Fruit fly (Drosophila melanogaster) Kc167 (cell line): Measurements from ENCODE around the gene LIMK1.

Experiments
- Myc ChIP-seq: fragments of >200 bp; optimal IDR thresholded peaks from 2 replicates; lab custom pipeline; 2017; ENCODE audit warnings: missing external identifiers
- Sin3A ChIP-seq: fragments of >200 bp; optimal IDR thresholded peaks from 2 replicates; lab custom pipeline; 2018; ENCODE audit warnings: missing external identifiers
- h ChIP-seq: fragments of >200 bp; optimal IDR thresholded peaks from 3 replicates; lab custom pipeline; 2018; ENCODE audit warnings: missing external identifiers
- insv ChIP-seq: fragments of >200 bp; optimal IDR thresholded peaks from 3 replicates; lab custom pipeline; 2018; ENCODE audit warnings: missing external identifiers
- psq ChIP-seq: fragments of >200 bp; optimal IDR thresholded peaks from 2 replicates; lab custom pipeline; 2017; ENCODE audit warnings: missing external identifiers
- ttk ChIP-seq: sonication (Bioruptor generic); optimal IDR thresholded peaks from 2 replicates; lab custom pipeline; 2017; ENCODE audit warnings: missing external identifiers

LIMK1 gene

DNA sequence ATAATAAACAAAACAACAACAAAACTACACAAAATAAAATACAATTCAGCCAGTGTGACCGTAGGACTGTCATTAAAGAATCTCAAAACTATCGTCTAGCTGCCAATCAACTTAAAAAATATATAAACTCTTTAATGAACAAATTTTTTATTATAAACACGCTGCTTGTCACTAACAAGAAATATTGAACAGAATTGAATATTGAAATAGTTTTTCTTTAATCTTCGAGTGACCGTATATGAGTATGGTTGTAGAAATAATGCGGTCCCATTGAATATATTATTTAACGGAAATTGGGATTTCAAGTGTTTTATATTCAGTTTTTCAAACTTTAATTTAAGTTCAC is at the start of gene LIMK1:
LIMK1 (minus strand) TSS at position 73 of the 346 bp plus-strand sequence.
- TF ChIP-seq insv (lab: Kevin White, UChicago) (no peak), ttk (no peak), h (no peak), Sin3A (lab: Kevin White, UChicago) (no peak), Myc (lab: Kevin White, UChicago) (no peak), psq (lab: Kevin White, UChicago) (no peak)

DNA sequence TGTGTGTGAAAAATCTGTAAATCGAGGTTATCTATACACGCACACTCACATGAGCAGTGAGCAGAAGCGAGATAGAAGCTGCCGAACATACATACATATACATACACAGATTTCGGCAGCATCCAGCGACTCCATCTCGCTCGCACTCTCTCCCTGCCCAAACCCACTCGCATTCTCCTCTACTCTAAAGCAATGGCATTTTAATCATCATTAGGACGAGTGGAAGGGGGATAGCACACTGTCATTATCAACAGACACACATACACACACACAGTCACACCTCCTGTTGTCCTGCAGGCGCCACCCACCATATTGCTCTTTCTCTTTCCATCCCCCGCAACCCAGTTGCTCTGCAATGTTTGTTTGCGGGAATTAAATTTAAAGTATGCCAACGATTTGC is 42.0 kb upstream of the LIMK1 start:
- TF ChIP-seq ttk: no peak
- no peak for TF ChIP-seq h
- no peak for TF ChIP-seq insv (lab: Kevin White, UChicago)
- TF ChIP-seq psq (lab: Kevin White, UChicago): no peak
- no peak for TF ChIP-seq Sin3A (lab: Kevin White, UChicago)
- no peak for TF ChIP-seq Myc (lab: Kevin White, UChicago)

DNA sequence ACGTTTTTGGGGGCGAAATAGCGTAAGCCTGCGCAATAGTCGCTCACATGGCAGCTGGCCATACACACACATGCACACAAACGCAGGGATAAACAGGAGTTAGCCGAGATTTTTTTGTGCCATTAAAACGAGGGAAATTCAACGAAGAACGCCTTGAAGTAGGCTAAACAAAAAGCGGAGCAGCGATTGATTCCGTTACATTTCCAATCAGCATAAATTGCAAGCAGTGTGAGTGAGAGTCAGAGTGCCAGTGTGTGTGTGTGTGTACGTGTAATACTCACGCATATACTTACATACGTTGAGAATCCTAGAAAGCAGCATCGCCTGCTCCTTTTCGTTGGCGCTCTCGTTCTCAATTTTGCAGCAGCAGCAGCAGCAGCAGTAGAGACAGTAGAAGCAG is 41.2 kb upstream of the LIMK1 start:
- no peak for TF ChIP-seq insv (lab: Kevin White, UChicago)
- TF ChIP-seq psq (lab: Kevin White, UChicago): no peak
- no peak for TF ChIP-seq h
- TF ChIP-seq Sin3A (lab: Kevin White, UChicago): no peak

DNA sequence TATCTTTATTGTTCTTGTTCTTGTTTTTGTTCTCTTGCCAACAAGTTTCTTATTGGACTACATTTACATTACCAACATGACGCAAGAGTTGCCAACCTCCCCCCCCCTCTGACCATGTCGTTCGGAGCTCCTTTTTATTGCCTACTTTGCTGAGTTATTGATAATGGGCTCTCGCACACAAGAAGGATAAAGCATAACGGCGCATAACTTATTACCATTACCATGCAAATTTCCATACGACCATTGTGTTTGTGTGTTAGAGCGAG is 40.1 kb upstream of the LIMK1 start:
- TF ChIP-seq ttk (no peak), Sin3A (lab: Kevin White, UChicago) (no peak), insv (lab: Kevin White, UChicago) (no peak), psq (lab: Kevin White, UChicago) (no peak), h (no peak), Myc (lab: Kevin White, UChicago) (no peak)

DNA sequence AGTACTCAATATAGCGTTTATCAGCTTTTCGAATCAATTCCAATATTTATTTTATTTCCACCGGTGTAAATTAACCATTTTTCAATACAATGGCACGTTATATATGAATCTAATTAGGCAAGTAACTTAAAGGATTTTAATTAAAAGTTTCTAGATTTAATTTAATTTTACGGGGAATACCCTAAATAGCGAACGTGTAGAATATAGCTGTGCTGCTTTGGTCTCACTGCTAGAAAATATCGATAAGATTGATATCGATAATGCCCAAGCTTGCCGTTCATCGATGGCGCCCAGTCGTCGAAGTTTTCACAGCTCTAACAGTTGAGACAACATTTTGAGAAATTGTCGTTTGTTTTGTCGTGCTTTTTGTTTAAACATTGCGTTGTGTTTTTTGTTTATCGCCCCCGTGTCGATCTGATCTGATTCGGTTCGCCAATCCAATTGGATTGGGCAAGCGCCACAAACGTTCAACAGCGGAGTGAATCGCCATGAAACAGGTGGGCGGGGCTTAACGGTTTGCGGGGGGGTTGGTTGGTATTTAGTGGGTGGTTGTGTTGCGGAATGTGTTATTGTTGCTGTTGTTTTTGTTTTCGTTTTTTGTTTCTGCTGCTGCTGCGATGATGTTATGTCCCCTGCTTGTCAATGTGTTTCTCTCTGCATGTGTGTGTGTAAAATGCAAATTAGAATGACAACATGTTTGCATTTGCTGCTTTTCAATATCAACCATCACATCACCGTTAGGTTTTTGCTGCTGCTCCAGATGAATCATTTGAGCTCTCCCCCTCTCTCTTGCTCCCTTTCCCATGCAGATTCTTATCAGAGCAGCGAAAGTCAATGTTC is 39.5 kb upstream of the LIMK1 start, which contains the start of gene Tomosyn:
Tomosyn (plus strand) TSS at position 289 of the 840 bp plus-strand sequence.
- TF ChIP-seq psq (lab: Kevin White, UChicago): no peak
- no peak for TF ChIP-seq Sin3A (lab: Kevin White, UChicago)
- no peak for TF ChIP-seq Myc (lab: Kevin White, UChicago)
- no peak for TF ChIP-seq h
- no peak for TF ChIP-seq insv (lab: Kevin White, UChicago)
- TF ChIP-seq ttk: no peak

DNA sequence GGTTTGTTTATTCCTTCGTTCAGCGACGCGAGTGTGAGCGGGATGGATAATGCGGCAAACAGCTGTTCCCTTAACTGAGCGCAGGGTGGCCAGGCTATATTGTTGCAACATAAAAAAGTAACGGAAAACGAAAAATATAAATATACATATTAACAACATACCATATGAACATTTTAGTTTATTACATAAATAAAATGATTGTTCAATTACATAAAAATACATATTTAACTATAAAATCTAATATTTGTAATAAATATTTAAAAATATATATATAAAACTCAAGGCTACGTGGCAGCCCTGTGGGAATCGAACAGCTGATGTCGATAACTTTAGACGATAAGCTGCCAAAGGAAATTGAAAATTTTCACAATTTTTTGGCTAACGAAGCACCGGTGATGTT is 37.6 kb upstream of the LIMK1 start, which contains the start of the genes Aven and CG2540:
Aven (minus strand) TSS at position 77 of the 400 bp plus-strand sequence.
CG2540 (plus strand) TSS at position 315 of the 400 bp plus-strand sequence.
- no peak for TF ChIP-seq psq (lab: Kevin White, UChicago)
- TF ChIP-seq insv (lab: Kevin White, UChicago): no peak
- no peak for TF ChIP-seq Sin3A (lab: Kevin White, UChicago)
- no peak for TF ChIP-seq h
- TF ChIP-seq Myc (lab: Kevin White, UChicago): no peak
- no peak for TF ChIP-seq ttk

DNA sequence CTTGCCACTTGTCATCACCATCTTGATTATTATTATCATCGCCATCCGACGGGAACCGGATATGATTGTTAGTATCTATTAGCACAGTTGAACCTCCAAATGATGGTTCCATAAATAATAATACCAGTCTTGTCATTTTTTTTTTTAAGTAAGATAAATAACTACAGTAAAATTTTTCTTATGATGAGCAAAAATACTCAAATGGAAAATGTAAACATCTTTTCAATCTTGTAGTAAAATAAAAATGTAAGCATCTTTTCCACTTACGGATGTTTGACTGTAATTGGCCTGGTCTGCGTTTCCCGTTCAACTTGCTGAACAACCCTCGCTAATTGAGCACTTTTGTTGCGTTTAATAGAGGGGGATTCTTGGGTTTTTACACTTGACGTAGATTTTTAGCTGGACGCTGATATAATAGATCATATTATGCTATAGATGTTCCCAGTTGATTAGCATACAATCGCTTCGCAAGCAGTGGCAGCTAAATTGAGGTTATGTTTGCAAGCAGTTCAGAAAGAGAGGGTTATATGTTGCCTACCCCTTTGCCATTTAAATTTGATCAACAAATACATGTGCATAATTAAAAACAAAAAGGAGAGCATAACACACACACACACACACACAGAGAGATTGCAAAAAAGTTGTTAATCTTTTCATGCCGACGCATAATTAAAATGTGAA is 33.7 kb upstream of the LIMK1 start:
- TF ChIP-seq psq (lab: Kevin White, UChicago) (no peak), ttk (no peak), Myc (lab: Kevin White, UChicago) (no peak), insv (lab: Kevin White, UChicago) (no peak), Sin3A (lab: Kevin White, UChicago) (no peak)

DNA sequence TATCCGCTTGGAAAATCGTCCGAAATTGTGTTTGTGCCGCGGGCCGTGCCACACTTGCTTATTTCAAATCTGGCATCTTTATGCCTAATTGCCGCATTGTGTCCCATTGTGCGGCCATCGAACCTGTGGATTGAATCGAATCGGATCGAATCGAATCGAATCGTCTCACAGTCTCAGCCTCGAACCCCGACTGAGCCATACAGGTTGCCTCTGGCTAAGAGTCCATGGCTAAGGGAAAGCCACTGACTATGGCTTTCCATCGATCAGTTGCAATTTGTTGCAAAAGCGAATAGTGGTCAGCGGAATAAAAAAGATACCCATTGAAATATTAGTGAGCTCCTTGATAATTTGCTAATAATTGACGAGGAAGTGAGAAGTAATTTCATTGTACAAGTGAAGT is 32.0 kb upstream of the LIMK1 start, which contains the start of gene CG15728:
CG15728 (plus strand) TSS at position 301 of the 400 bp plus-strand sequence.
- no peak for TF ChIP-seq Myc (lab: Kevin White, UChicago)
- no peak for TF ChIP-seq h
- TF ChIP-seq ttk: no peak
- TF ChIP-seq insv (lab: Kevin White, UChicago): no peak
- TF ChIP-seq Sin3A (lab: Kevin White, UChicago): no peak
- TF ChIP-seq psq (lab: Kevin White, UChicago): no peak

DNA sequence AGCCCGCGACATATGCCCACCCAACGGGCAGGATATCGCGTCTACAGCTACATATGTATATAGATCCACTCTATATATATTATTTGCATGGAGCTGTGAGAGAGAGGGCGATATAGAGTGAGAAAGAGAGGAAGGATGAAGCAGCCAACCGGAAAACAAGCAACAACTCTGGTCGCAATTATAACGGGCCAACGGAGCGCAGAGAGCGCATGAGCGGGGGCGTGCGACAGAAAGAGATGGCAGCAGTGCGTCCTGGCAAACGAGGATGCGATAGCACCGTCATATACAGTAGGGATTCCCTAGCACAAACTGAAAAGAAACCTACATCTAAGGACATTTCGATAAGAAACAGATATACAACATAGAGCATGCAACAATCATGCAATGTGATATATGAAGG is 29.6 kb upstream of the LIMK1 start:
- TF ChIP-seq Myc (lab: Kevin White, UChicago): no peak

DNA sequence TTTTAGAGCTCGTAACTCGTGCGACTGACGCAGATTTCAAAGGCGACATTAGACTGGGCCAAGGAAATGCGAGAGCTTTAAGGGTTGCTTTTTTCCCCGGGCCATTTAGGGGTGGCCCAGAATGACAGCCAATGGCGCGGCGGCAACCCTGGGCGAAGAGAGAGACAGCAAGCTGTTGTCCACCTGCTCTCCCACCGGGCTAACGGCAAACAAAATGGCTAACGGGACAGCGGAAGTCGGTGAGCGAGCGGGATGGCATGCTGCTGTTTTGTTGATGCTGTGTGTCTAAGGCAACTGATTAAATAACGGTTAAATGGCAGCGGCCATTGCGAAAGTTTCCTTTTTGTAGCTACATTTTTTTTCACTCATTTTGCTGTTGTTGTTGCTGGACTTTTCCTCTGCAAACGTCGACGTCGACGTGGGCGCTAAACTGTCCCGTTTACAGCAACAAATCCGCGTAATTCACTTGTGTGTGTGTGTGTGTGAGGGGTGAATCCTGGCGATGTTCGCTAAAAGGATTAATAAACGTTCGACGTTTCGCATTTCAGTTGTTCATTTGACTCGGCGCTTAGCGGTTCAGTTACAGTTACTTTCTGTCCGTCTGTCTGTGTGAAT is 23.9 kb upstream of the LIMK1 start, which contains the start of gene CG11085:
CG11085 (plus strand) TSS at position 565 of the 615 bp plus-strand sequence.
- TF ChIP-seq ttk (no peak), Sin3A (lab: Kevin White, UChicago) (no peak)

DNA sequence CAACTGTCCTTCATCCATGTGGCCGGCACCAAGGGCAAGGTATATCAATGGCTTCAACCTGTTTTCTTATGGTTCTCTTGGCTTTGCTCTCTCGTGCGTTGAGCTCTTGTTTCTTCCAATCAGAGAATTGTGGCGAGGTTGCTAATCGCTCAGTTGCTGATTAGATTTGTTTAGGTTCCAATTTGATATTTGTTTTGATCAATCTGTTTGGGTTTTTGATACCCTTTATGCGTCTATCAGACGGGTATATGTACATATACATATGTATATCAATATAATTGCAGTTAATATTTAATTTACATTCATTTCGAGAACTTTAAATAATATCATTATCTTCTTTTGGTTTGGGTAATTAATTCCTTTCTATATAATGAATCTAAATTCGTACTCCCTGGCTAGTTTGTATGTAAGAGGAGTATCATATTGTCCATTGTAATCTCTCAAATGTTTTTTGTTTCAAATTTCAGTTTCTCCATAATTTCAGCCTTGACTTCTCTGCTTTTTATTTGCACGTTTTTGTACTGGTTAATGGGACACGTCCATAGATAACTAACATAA is 21.3 kb upstream of the LIMK1 start:
- no peak for TF ChIP-seq h
- no peak for TF ChIP-seq Sin3A (lab: Kevin White, UChicago)
- no peak for TF ChIP-seq ttk
- TF ChIP-seq Myc (lab: Kevin White, UChicago): no peak
- no peak for TF ChIP-seq insv (lab: Kevin White, UChicago)
- no peak for TF ChIP-seq psq (lab: Kevin White, UChicago)
